Worm (Caenorhabditis elegans) whole organism, L4/young adult: ENCODE measurements around the gene ceh-79.

Source experiments
- W03F9.2 ChIP-seq: fragments of 150-350 bp; optimal IDR thresholded peaks from 2 replicates; lab custom pipeline; 2014; ENCODE audit warnings: missing biosample characterization, missing genetic modification characterization
- dao-5 ChIP-seq: sonication (generic microtip); optimal IDR thresholded peaks from 2 replicates; lab custom pipeline; 2016; ENCODE audit warnings: missing genotype, missing genetic modification characterization, moderate library complexity, missing compliant biosample characterization
- him-1 ChIP-seq: sonication (generic microtip); optimal IDR thresholded peaks from 2 replicates; lab custom pipeline; 2016; ENCODE audit warnings: missing genotype, missing genetic modification reagents, missing genetic modification characterization, missing compliant biosample characterization

The ceh-79 gene

DNA sequence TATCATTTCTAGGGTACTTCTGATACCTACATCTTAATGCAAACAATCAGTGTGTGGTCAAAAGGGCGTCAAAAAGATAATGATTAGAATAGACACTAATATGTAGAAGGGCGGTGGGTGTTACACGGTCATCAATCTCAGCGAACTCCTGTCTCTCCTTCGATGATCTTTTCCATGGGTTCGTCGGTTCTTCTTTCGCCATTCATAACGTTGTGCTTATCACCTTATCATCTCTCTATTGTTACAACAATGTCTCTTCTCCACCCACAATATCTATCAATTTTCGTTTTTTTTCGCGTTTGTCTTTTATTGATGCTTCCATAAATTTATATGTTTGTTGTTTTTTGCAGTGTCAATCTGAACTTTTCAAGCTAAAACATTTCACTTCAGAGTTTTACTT lies at the start of gene ceh-79:
Gene ceh-79 (plus strand): TSS at position 391 of the 400 bp plus-strand sequence.
- TF ChIP-seq him-1 (tag; lab: Kevin White, UChicago) (no peak), dao-5 (tag; lab: Kevin White, UChicago) (no peak), W03F9.2 (tag; lab: Kevin White, UChicago) (no peak)

DNA sequence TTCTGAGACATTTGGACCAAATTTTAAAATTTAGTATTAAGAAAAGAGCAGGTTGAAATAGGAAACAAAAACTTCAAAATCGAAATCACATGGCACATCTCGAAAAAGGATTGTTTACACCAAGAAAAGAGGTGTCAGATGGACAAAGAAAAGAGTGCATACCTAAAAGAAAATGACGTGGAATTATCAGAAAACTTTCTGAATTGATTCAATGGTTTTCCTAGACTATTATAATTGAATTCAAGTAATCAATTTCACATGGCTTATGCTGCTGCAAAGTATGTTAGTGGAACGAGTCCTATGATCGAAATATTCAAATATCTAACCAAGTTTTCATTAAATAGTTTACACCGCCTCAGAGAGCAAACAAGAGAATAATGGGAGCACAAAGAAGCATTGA lies 48.8 kb upstream of the ceh-79 start:
- no peak for TF ChIP-seq W03F9.2 (tag; lab: Kevin White, UChicago)
- no peak for TF ChIP-seq dao-5 (tag; lab: Kevin White, UChicago)
- TF ChIP-seq him-1 (tag; lab: Kevin White, UChicago), result no peak

DNA sequence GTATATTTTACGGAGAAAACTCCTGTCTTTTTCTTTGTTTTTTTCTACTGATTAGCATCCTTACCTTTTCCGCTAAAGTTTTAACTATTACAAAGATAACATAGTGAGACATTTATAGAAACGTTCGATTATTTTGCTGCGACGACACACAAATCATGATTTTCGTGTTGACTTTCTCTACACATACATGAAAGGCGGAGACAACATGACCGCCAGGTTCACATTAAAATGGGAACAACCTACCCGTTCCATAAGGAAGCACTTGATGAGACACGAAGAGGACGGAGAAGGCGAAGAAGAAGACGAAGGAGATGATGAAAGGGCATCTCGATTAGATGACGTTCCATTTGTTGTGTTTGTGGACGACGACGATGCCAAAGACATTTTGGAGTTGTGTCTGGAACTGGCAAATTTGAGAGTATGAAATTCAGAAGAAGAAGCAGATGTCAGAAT lies 42.7 kb upstream of the ceh-79 start, which contains the start of gene C34D1.4:
Gene C34D1.4 (minus strand): TSS at position 403 of the 453 bp plus-strand sequence.
- TF ChIP-seq him-1 (tag; lab: Kevin White, UChicago) (no peak), W03F9.2 (tag; lab: Kevin White, UChicago) (no peak), dao-5 (tag; lab: Kevin White, UChicago) (no peak)

DNA sequence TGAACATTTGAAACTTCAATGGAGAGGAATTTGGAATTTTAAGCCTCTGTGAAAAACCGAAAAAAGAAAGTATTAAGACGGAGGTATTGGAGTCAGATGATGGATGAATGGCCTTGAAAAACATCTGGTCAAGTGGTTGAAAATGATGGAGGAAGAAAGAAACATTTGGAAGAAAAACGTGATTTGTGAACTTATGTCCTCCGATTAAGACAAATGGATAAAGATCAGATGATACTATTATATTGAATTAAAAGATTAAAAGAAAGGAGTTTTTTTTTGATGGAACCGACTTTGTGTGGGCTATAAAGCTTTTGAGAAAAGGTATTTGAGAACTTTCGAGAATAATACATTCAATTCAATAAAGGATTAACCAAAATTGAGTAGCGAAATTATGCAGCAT lies 42.1 kb upstream of the ceh-79 start:
- TF ChIP-seq W03F9.2 (tag; lab: Kevin White, UChicago) (no peak), him-1 (tag; lab: Kevin White, UChicago) (no peak), dao-5 (tag; lab: Kevin White, UChicago) (no peak)

DNA sequence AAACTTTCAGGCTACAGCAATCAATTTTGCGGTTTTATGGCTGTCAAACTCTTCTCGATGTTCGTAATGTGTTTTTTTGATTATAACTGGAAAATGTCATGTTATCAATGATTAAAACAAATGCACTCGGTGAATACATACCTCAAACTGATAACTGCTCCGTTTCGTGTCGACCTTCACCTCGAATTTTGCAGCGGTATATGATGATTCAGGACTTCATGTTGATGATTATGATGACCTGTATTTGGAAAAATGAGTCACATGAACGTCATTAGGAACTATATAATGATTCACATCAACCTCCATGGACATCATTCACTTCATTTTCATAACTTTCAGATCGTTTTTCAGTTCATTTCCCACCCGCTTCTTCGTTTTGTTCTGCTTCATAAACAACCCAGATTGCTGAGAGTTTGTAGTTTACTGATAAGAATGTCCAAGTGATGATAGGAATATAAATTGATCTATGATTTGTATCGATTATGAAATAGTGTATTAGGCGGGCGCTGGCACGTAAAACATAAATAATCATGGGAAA lies 38.8 kb upstream of the ceh-79 start:
- TF ChIP-seq W03F9.2 (tag; lab: Kevin White, UChicago), result no peak
- TF ChIP-seq dao-5 (tag; lab: Kevin White, UChicago), result no peak
- TF ChIP-seq him-1 (tag; lab: Kevin White, UChicago), result no peak

DNA sequence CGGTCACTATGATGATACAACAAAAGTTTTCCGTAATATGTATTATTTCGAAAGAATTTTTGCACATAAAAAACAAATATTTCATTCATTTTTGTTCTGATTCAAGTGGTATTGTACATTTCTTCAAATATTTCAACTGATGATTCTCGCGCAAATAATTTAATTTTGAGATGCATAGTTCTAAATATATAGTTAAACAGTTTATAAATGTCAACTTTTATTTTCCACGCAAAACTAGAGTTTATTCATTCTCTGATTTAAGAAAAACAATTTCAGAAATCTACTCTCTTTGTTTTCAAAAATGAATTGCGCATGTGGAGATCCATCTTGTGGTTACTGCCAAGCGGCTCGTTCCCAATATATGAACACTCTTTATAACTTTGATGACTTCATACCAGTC lies 37.4 kb upstream of the ceh-79 start, which contains the start of gene zip-5:
Gene zip-5 (plus strand): TSS at position 301 of the 400 bp plus-strand sequence.
- TF ChIP-seq W03F9.2 (tag; lab: Kevin White, UChicago) (no peak), him-1 (tag; lab: Kevin White, UChicago) (no peak), dao-5 (tag; lab: Kevin White, UChicago) (no peak)

DNA sequence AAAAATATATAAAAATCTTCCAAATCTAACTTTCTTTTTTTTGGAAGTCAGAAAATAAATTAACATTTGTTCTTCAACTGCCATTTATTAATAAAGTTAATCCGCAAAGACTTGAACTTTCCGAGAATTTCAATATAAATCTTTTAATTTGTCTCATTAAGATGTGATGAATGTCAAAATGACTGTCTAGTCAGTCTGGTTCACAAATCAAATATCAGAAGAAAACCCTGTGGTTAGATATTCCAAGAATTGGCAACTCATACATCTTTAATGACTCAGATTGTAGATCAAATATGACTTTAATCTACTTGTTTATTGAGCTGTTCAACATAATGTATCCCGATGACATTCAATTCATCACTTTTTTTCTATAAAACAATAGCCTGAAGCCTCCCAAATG lies 36.0 kb upstream of the ceh-79 start:
- TF ChIP-seq W03F9.2 (tag; lab: Kevin White, UChicago) (no peak), him-1 (tag; lab: Kevin White, UChicago) (no peak), dao-5 (tag; lab: Kevin White, UChicago) (no peak)

DNA sequence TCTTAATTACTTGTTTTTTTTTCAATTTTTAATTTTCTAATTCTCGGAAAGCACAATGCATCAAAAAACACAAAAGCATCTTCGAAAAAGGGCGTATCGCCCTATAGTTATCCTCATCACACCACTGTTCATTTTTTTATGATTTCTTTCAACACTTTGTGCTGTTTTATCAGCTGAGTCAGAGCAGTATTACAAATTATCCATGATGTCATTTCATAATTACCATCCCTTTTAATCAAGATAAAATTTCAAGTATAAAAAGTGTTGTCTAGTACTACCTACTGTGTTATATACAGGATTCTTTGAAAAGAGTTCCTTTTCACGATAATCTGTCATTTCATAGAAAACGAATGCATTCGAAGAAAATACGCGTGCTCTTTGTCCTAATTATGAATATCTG lies 35.0 kb upstream of the ceh-79 start:
- TF ChIP-seq dao-5 (tag; lab: Kevin White, UChicago) (no peak), W03F9.2 (tag; lab: Kevin White, UChicago) (no peak), him-1 (tag; lab: Kevin White, UChicago) (no peak)

DNA sequence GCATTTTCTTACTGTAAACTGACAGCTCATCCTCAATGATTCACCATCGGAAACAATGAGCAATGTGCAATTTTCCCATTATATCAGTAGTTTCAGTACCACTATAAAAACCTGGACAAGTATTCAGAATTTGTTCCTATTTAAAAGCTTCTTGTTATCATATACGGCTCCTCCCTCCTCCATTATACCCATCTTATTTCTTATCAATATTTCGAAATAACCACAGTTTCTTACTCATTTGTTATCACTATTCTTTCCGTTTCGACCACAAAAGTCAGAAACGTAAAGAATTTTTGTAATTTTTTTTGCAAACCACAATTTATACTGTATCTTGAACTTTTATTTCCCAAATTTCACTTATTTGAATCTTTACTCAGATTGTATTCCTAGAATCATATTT lies 33.6 kb upstream of the ceh-79 start:
- TF ChIP-seq W03F9.2 (tag; lab: Kevin White, UChicago), result no peak
- TF ChIP-seq him-1 (tag; lab: Kevin White, UChicago), result no peak
- TF ChIP-seq dao-5 (tag; lab: Kevin White, UChicago), result no peak

DNA sequence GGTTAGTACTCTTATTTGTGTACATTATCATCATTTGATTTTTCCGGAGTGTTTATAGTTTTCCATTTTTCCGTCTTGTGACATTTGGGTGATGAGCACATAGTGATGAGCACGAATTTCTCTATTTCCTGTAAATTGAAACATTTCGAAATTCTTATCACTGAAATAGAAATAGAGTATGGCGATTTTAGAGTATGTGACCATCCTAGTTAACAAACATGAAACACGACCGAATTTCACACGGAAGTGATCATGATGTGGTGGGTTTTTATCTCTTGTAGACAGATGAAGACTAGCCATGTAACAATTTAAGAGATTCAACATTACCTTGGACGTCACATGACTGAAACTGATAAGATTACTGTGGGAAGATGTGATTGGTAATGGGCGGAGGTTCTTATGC lies 32.4 kb upstream of the ceh-79 start:
- TF ChIP-seq him-1 (tag; lab: Kevin White, UChicago), result no peak
- TF ChIP-seq W03F9.2 (tag; lab: Kevin White, UChicago), result no peak
- no peak for TF ChIP-seq dao-5 (tag; lab: Kevin White, UChicago)

DNA sequence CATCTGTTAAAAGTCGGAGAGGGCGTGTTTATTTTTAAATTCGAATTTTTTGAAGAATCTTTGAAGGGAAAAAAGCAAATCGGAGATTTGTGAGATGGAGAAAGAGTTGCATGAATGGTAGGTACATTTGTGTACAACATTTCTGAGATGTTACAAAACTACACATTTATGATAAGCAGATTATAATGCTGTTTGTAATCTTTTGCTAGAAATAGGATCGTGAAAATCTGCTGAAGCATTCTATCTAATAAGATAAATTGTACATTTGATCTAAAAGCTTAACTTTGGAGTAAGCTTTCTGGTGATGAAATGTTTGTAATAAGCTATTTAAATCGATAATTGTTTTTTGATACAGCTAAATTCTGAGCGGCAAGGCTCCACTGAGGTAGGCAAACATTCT lies 29.4 kb upstream of the ceh-79 start:
- TF ChIP-seq dao-5 (tag; lab: Kevin White, UChicago), result no peak
- no peak for TF ChIP-seq him-1 (tag; lab: Kevin White, UChicago)
- no peak for TF ChIP-seq W03F9.2 (tag; lab: Kevin White, UChicago)

DNA sequence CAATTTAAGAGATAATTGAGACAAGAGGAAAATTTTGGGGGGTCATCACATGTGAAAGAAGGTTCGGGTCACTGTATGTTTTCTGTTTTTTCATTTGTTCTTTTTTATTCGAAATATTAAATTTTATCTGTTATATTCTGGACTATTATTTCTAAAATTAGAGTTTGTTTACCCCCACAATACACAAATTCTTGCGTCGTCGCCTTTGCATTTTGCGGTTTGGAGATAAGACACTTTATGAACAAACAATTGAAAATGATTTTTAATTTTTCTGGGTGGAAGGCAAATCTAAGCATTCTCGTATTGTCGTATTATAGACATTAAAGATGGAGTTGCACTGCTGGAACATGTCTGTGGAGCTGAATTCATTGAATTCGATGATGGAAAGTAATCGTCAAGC lies 28.3 kb upstream of the ceh-79 start:
- TF ChIP-seq dao-5 (tag; lab: Kevin White, UChicago), result no peak

DNA sequence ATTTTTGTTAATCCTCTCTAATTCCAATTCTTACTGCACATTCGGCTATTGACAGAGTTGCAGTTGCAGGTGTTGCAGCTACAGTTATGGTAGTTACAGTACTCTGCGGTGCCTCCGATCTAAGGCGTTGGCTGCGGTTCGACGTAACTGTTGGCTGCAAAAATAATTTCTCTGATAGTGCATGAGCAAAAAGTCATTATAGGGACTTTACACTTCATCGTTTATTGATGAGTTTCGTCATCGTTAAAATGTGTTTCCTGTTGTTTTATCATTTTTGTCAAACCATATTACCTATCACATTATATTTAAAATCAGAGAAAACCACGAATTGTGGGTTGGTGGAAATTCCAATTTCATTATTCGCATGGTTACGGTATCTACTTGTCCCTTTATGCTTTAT lies 27.0 kb upstream of the ceh-79 start:
- TF ChIP-seq dao-5 (tag; lab: Kevin White, UChicago) (no peak), him-1 (tag; lab: Kevin White, UChicago) (no peak), W03F9.2 (tag; lab: Kevin White, UChicago) (no peak)

DNA sequence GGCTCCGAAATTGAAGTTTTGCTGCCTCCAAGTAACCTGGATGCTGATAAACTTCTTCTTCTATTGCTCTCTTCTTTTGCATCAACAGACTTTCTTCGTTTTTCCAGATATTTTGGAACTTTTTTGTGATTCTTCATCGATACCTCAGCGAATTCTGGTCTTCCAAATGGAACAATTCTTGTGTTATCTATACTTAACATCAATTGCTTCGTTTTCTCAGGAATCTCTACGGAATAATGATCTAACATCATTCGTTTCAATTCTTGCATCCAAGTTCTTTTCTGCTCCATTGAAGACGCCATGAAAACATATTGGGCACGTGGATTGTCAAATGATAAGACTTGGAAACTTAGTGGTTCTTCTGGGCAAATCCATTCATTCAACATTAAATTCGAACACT lies 25.7 kb upstream of the ceh-79 start, which contains the start of gene F32F2.4:
Gene F32F2.4 (plus strand): TSS at position 301 of the 400 bp plus-strand sequence.
- no peak for TF ChIP-seq dao-5 (tag; lab: Kevin White, UChicago)
- no peak for TF ChIP-seq him-1 (tag; lab: Kevin White, UChicago)
- no peak for TF ChIP-seq W03F9.2 (tag; lab: Kevin White, UChicago)
